Fruit fly (Drosophila melanogaster): ENCODE measurements around the gene CG6985.

CG6985 gene

DNA sequence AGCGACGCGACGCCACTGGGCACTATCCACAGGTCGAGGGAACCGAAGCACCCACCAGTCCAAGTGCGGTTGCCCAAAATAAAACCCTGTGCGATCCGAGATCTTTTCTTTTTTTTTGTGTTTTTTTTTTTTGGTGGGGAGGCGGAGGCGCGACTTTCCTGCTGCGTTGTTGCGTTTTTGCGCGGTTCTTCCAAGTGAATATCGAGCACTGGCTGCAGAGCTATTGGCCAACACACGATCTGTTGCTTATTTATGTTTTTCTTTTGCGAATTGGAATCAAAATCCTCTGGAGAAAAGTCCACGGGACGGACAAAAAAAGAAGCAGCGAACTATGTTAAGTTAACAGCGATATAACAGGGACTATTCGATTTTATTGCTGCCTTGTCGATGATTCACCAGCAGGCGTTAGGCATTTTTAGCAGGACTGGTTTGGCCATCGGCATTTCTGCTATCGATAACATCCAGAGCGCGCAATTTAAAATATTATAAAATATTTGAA, 20.1 kb upstream of the CG6985 start, which contains the start of gene wge (continued):
- TF ChIP-seq dm (GFP tag; optimal IDR thresholded peaks at IDR 0.05) (no peak), Ravus (GFP tag; IDR thresholded peaks at IDR 0.05) (no peak), HLHmδ (GFP tag; optimal IDR thresholded peaks at IDR 0.05) (no peak), H15 (GFP tag; IDR thresholded peaks at IDR 0.05) (no peak), bbx (GFP tag; IDR thresholded peaks at IDR 0.05; ENCODE audit: partially characterized antibody) (peak; percentile 74), klu (GFP tag; IDR thresholded peaks at IDR 0.05) (no peak), bab2 (GFP tag; optimal IDR thresholded peaks at IDR 0.05) (no peak), CG17912 (GFP tag; optimal IDR thresholded peaks at IDR 0.05) (no peak), cwo (GFP tag; optimal IDR thresholded peaks at IDR 0.05) (no peak), HmgZ (tag; optimal IDR thresholded peaks at IDR 0.05) (peak; percentile 22), Dll (GFP tag; IDR thresholded peaks at IDR 0.05; ENCODE audit: partially characterized antibody) (peak; percentile 71; the same call in 3 of the 4 replicates), CG15011 (GFP tag; optimal IDR thresholded peaks at IDR 0.05) (no peak), CG15696 (tag; optimal IDR thresholded peaks at IDR 0.05) (no peak), CG17385 (GFP tag; optimal IDR thresholded peaks at IDR 0.05) (peak; percentile 56), CG10565 (GFP tag; optimal IDR thresholded peaks at IDR 0.05) (no peak), grn (GFP tag; optimal IDR thresholded peaks at IDR 0.05) (no peak), Med (GFP tag) (peak; percentile 29), dpn (GFP tag; optimal IDR thresholded peaks at IDR 0.05) (no peak), CG13624 (GFP tag; optimal IDR thresholded peaks at IDR 0.05) (no peak), Adf1 (GFP tag; IDR thresholded peaks at IDR 0.05) (no peak), Vsx1 (GFP tag; optimal IDR thresholded peaks at IDR 0.05) (no peak), CG1603 (tag; optimal IDR thresholded peaks at IDR 0.05) (peak; percentile 34), usp (GFP tag; optimal IDR thresholded peaks at IDR 0.05) (no peak), C15 (GFP tag; IDR thresholded peaks at IDR 0.05) (no peak), twi (tag; optimal IDR thresholded peaks at IDR 0.05) (no peak), Chrac-16 (GFP tag; optimal IDR thresholded peaks at IDR 0.05) (no peak), Six4 (GFP tag; optimal IDR thresholded peaks at IDR 0.05) (no peak), CG34224 (GFP tag; IDR thresholded peaks at IDR 0.05; ENCODE audit: partially characterized antibody) (peak; percentile 71), wdn (GFP tag; IDR thresholded peaks at IDR 0.05) (no peak), sim (GFP tag; IDR thresholded peaks at IDR 0.05) (no peak), Side (GFP tag; optimal IDR thresholded peaks at IDR 0.05) (no peak), Mes4 (GFP tag; optimal IDR thresholded peaks at IDR 0.05) (no peak), jigr1 (GFP tag; IDR thresholded peaks at IDR 0.05) (no peak), Dp (GFP tag; optimal IDR thresholded peaks at IDR 0.05) (peak; percentile 94), CG9876 (GFP tag; optimal IDR thresholded peaks at IDR 0.05) (no peak), abd-A (tag; optimal IDR thresholded peaks at IDR 0.05) (peak; percentile 31), CG3838 (GFP tag; optimal IDR thresholded peaks at IDR 0.05) (no peak), kay (GFP tag; optimal IDR thresholded peaks at IDR 0.05) (peak; percentile 81), HLH3B (GFP tag; IDR thresholded peaks at IDR 0.05) (no peak), CG14965 (GFP tag; optimal IDR thresholded peaks at IDR 0.05; ENCODE audit: borderline replicate concordance) (no peak), knrl (GFP tag; IDR thresholded peaks at IDR 0.05; ENCODE audit: partially characterized antibody) (peak; percentile 54), CG14710 (tag; optimal IDR thresholded peaks at IDR 0.05) (peak; percentile 50), CG3847 (GFP tag; IDR thresholded peaks at IDR 0.05) (no peak), Sry-β (GFP tag; optimal IDR thresholded peaks at IDR 0.05) (no peak), CG10321 (GFP tag; IDR thresholded peaks at IDR 0.05) (no peak), CG8290 (GFP tag; optimal IDR thresholded peaks at IDR 0.05) (no peak), CG8290 (tag; optimal IDR thresholded peaks at IDR 0.05) (no peak), wor (GFP tag; IDR thresholded peaks at IDR 0.05) (no peak), Dref (GFP tag; IDR thresholded peaks at IDR 0.05) (peak; percentile 91), ewg (GFP tag; optimal IDR thresholded peaks at IDR 0.05) (no peak), CG8281 (tag; optimal IDR thresholded peaks at IDR 0.05) (no peak), CG10431 (GFP tag; optimal IDR thresholded peaks at IDR 0.05) (no peak)
